Fruit fly (Drosophila melanogaster) whole organism: ENCODE results near the gene E2f1.

Experiments
- Dll ChIP-seq: fragments of >200 bp; optimal IDR thresholded peaks from 2 replicates; lab custom pipeline; 2017
- psq ChIP-seq: fragments of >200 bp; optimal IDR thresholded peaks from 2 replicates; lab custom pipeline; 2017

- no peak for TF ChIP-seq psq (lab: Kevin White, UChicago)
- TF ChIP-seq Dll (lab: Kevin White, UChicago) = no peak
These were observed 25.5 kb downstream of the E2f1 start for dm6 chr3R:21635181-21635580.
